Worm (Caenorhabditis elegans): Measurements from ENCODE around the gene Y57G11C.33.

The Y57G11C.33 gene

DNA sequence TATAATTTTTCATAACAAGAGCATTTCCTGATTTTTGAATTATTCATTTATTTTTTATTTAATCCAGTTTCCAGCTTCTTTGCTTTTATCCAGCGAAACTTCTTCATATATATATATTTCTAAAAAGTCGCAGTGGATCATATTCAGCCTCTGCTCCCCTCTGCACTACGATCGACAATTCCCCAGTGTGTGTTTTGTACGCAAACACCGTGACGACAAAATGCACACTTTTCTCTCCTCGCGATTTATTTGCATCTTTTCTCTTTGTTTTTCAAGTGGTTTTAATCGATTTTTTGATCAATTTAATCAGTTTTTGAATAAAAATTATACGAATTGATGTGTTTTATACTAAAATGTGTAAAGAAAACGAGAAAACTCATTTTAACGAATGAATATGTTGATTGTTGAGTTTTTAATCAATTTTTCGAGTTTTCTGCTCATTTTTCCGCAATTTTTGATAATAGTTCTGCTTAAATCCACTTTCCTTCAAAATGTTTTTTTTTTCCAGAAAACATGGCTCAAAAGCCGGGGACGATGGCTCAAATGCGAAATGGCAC, at the start of gene Y57G11C.33:
Y57G11C.33 (plus strand) TSS at position 507 of the 557 bp plus-strand sequence.
- no peak for TF ChIP-seq unc-39 (tag; optimal IDR thresholded peaks at IDR 0.05)
- peak; percentile 61 for TF ChIP-seq nfya-1 (tag; optimal IDR thresholded peaks at IDR 0.05; ENCODE audit: insufficient read depth)
- peak; percentile 39 for TF ChIP-seq pha-4 (tag; optimal IDR thresholded peaks at IDR 0.05)
- TF ChIP-seq pqm-1 (tag; optimal IDR thresholded peaks at IDR 0.05), result no peak
- peak; percentile 38 for TF ChIP-seq snpc-4 (tag; optimal IDR thresholded peaks at IDR 0.05)
- TF ChIP-seq ama-1 (optimal IDR thresholded peaks at IDR 0.05), result no peak
- TF ChIP-seq hmg-11 (tag; optimal IDR thresholded peaks at IDR 0.05), result peak; percentile 28
- peak; percentile 4 for TF ChIP-seq lin-15B (tag; optimal IDR thresholded peaks at IDR 0.05)

DNA sequence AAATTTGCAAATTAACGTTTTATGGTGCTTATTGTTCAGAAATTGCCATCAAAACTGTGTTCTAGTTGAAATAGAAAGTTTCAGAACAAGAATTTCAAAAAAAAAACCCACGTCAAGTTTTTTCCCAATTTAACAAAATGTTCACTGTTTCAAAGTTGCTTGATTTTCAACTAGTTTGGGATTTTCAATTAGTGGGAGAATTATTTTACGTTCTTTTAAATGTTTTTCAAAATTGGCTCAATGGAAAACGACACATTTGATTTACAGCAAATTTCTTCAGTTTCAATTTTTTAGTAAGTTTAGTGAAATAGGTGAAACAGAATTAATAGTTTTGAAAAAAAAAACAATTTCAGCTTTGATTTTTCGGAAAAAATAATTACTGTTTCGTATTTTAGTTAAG, 48.3 kb upstream of the Y57G11C.33 start:
- no peak for TF ChIP-seq sea-2 (GFP tag; optimal IDR thresholded peaks at IDR 0.05)
- TF ChIP-seq egl-5 (tag; optimal IDR thresholded peaks at IDR 0.05), result no peak

DNA sequence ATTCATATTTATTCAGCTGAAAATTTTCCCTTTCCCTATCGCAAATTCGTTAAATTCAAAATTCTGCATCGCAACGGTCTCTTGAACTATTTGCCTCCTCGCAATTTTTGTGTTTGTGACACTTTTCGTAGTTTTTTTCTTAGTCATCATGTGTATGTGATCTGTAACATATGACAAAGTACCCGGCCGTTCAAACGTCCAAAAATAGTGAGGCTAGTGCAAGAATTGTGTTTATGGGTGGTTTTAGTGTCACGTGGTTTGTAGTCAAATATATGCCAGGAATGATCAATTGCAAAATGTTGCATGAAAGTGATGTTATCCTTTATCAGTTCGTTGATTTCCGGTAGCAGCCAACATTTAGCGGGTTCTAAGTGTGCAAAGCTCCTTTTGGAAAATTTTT, 47.1 kb upstream of the Y57G11C.33 start:
- TF ChIP-seq pqm-1 (tag; optimal IDR thresholded peaks at IDR 0.05), result peak; percentile 80
- no peak for TF ChIP-seq ceh-28 (tag; optimal IDR thresholded peaks at IDR 0.05)
- peak; percentile 35 for TF ChIP-seq nhr-25 (tag; optimal IDR thresholded peaks at IDR 0.05)
- peak; percentile 56 for TF ChIP-seq elt-2 (tag; optimal IDR thresholded peaks at IDR 0.05)
- no peak for TF ChIP-seq fos-1 (tag; optimal IDR thresholded peaks at IDR 0.05)
- TF ChIP-seq nhr-23 (tag; optimal IDR thresholded peaks at IDR 0.05), result peak; percentile 10
- peak; percentile 79 for TF ChIP-seq pha-4 (tag; optimal IDR thresholded peaks at IDR 0.05)
- no peak for TF ChIP-seq tbx-2 (tag; optimal IDR thresholded peaks at IDR 0.05)
- peak; percentile 40 for TF ChIP-seq jun-1 (tag; optimal IDR thresholded peaks at IDR 0.05)
- TF ChIP-seq mdl-1 (tag; optimal IDR thresholded peaks at IDR 0.05), result no peak

- TF ChIP-seq nfya-1 (tag; optimal IDR thresholded peaks at IDR 0.05; ENCODE audit: insufficient read depth) (peak; percentile 41), nhr-12 (tag; optimal IDR thresholded peaks at IDR 0.05) (no peak), daf-12 (tag; optimal IDR thresholded peaks at IDR 0.05) (no peak), pha-4 (tag; optimal IDR thresholded peaks at IDR 0.05) (peak; percentile 63), R02D3.7 (tag; optimal IDR thresholded peaks at IDR 0.05) (peak; percentile 7), lin-15B (tag; optimal IDR thresholded peaks at IDR 0.05) (peak; percentile 59), lsy-12 (tag; optimal IDR thresholded peaks at IDR 0.05) (peak; percentile 30), ceh-28 (tag; optimal IDR thresholded peaks at IDR 0.05) (no peak), nhr-43 (tag; optimal IDR thresholded peaks at IDR 0.05; ENCODE audit: poor library complexity, severe bottlenecking) (peak; percentile 88), ceh-9 (tag; optimal IDR thresholded peaks at IDR 0.05) (no peak), ztf-11 (tag; optimal IDR thresholded peaks at IDR 0.05) (no peak), ZK546.5 (tag; optimal IDR thresholded peaks at IDR 0.05) (no peak), aly-2 (tag; optimal IDR thresholded peaks at IDR 0.05) (no peak), nhr-237 (tag; optimal IDR thresholded peaks at IDR 0.05) (no peak), nhr-28 (tag; optimal IDR thresholded peaks at IDR 0.05) (no peak), ama-1 (optimal IDR thresholded peaks at IDR 0.05) (peak; percentile 12), unc-39 (tag; optimal IDR thresholded peaks at IDR 0.05) (no peak), nhr-67 (tag; optimal IDR thresholded peaks at IDR 0.05) (no peak), nhr-77 (tag; optimal IDR thresholded peaks at IDR 0.05) (no peak), unc-62 (GFP tag; optimal IDR thresholded peaks at IDR 0.05) (peak; percentile 21), zag-1 (tag; optimal IDR thresholded peaks at IDR 0.05) (no peak), nhr-11 (tag; optimal IDR thresholded peaks at IDR 0.05) (no peak), fkh-2 (tag; optimal IDR thresholded peaks at IDR 0.05) (no peak), snpc-4 (tag; optimal IDR thresholded peaks at IDR 0.05) (peak; percentile 65), sea-2 (GFP tag; optimal IDR thresholded peaks at IDR 0.05) (no peak), nhr-25 (tag; optimal IDR thresholded peaks at IDR 0.05) (peak; percentile 89), egl-5 (tag; optimal IDR thresholded peaks at IDR 0.05) (no peak), mdl-1 (tag; optimal IDR thresholded peaks at IDR 0.05) (no peak), pqm-1 (tag; optimal IDR thresholded peaks at IDR 0.05) (peak; percentile 43), nhr-76 (tag; optimal IDR thresholded peaks at IDR 0.05) (no peak), fkh-10 (GFP tag; optimal IDR thresholded peaks at IDR 0.05) (no peak), jun-1 (tag; optimal IDR thresholded peaks at IDR 0.05) (peak; percentile 79), ceh-16 (tag; optimal IDR thresholded peaks at IDR 0.05) (no peak), ztf-4 (tag; optimal IDR thresholded peaks at IDR 0.05) (no peak), eor-1 (tag; optimal IDR thresholded peaks at IDR 0.05) (no peak), elt-3 (tag; optimal IDR thresholded peaks at IDR 0.05) (no peak), tbx-2 (tag; optimal IDR thresholded peaks at IDR 0.05) (peak; percentile 37), elt-2 (tag; optimal IDR thresholded peaks at IDR 0.05) (peak; percentile 69), egl-27 (tag; optimal IDR thresholded peaks at IDR 0.05) (no peak), skn-1 (tag; optimal IDR thresholded peaks at IDR 0.05) (no peak), hmg-11 (tag; optimal IDR thresholded peaks at IDR 0.05) (peak; percentile 1)
Measured at ce11 chrIV:14610942-14611724, 45.7 kb upstream of the Y57G11C.33 start.

Data from whole organism, L3 larva.